Fruit fly (Drosophila melanogaster) whole organism, embryonic: ENCODE measurements around the gene Spt3.
A peak's percentile ranks its signal among the peaks of the same experiment; 100 is the strongest.

Experiments
- Atf6 ChIP-seq: fragments of 200-800 bp; sonication (Bioruptor generic); IDR thresholded peaks from 2 replicates; pipeline ENCODE4 v1.3.6; 2022; ENCODE audit warnings: missing biosample characterization, missing genetic modification characterization
- Awh ChIP-seq: fragments of 200-800 bp; sonication (Bioruptor generic); IDR thresholded peaks from 2 replicates; pipeline ENCODE4, ENCODE4 v1.3.6; 2022; ENCODE audit warnings: missing biosample characterization, missing genetic modification characterization
- Bgb ChIP-seq: fragments of 200-800 bp; sonication (Bioruptor generic); IDR thresholded peaks from 2 replicates; pipeline ENCODE4 v1.3.6; 2022; ENCODE audit warnings: missing biosample characterization, missing genetic modification characterization; ENCODE audit not compliant: partially characterized antibody
- CG11723 ChIP-seq: fragments of 200-800 bp; sonication (Bioruptor generic); optimal IDR thresholded peaks from 2 replicates; lab custom pipeline; 2017; ENCODE audit warnings: missing biosample characterization, mild to moderate bottlenecking, missing genetic modification characterization
- CG1233 ChIP-seq: fragments of 200-800 bp; sonication (Bioruptor generic); optimal IDR thresholded peaks from 4 replicates; lab custom pipeline; 2018; ENCODE audit warnings: missing biosample characterization, mild to moderate bottlenecking, missing genetic modification characterization
- CG14014 ChIP-seq: fragments of 200-800 bp; sonication (Bioruptor generic); IDR thresholded peaks from 2 replicates; pipeline ENCODE4 v1.3.6; 2022; ENCODE audit warnings: missing biosample characterization, missing genetic modification characterization
- CG14050 ChIP-seq: fragments of 200-800 bp; sonication (Bioruptor generic); IDR thresholded peaks from 3 replicates; pipeline ENCODE4 v1.3.6; 2022; ENCODE audit warnings: missing biosample characterization, missing genetic modification characterization
- CG17186 ChIP-seq: fragments of 200-800 bp; sonication (Bioruptor generic); optimal IDR thresholded peaks from 3 replicates; lab custom pipeline; 2017; ENCODE audit warnings: missing biosample characterization, missing genetic modification reagents, missing genetic modification characterization
- CG2120 ChIP-seq: fragments of 200-800 bp; sonication (Bioruptor generic); optimal IDR thresholded peaks from 3 replicates; lab custom pipeline; 2016; ENCODE audit warnings: missing biosample characterization, missing genetic modification characterization
- CG31388 ChIP-seq: fragments of 200-800 bp; sonication (Bioruptor generic); optimal IDR thresholded peaks from 2 replicates; lab custom pipeline; 2016; ENCODE audit warnings: missing biosample characterization, missing genetic modification characterization
- CG32772 ChIP-seq: fragments of 200-800 bp; sonication (Bioruptor generic); IDR thresholded peaks from 2 replicates; pipeline ENCODE4 v1.3.6; 2022; ENCODE audit warnings: missing biosample characterization, missing genetic modification characterization
- CG3281 ChIP-seq: fragments of 200-800 bp; sonication (Bioruptor generic); optimal IDR thresholded peaks from 3 replicates; lab custom pipeline; 2017; ENCODE audit warnings: missing biosample characterization, mild to moderate bottlenecking, missing genetic modification characterization
- CG3847 ChIP-seq: fragments of 200-800 bp; sonication (Bioruptor generic); IDR thresholded peaks from 2 replicates; pipeline ENCODE4 v1.3.6; 2022; ENCODE audit warnings: missing biosample characterization, missing genetic modification characterization
- CG4404 ChIP-seq: fragments of 200-800 bp; sonication (Bioruptor generic); IDR thresholded peaks from 2 replicates; pipeline ENCODE4 v1.3.6; 2022; ENCODE audit warnings: missing biosample characterization, missing genetic modification characterization
- CG6765 ChIP-seq: fragments of 200-800 bp; sonication (Bioruptor generic); optimal IDR thresholded peaks from 3 replicates; lab custom pipeline; 2017; ENCODE audit warnings: missing biosample characterization, mild to moderate bottlenecking, missing genetic modification characterization
- CG7271 ChIP-seq: fragments of 200-800 bp; sonication (Bioruptor generic); optimal IDR thresholded peaks from 2 replicates; lab custom pipeline; 2018; ENCODE audit warnings: missing biosample characterization, mild to moderate bottlenecking, missing genetic modification characterization, moderate library complexity
- CG7745 ChIP-seq: fragments of 200-800 bp; sonication (Bioruptor generic); optimal IDR thresholded peaks from 2 replicates; lab custom pipeline; 2018; ENCODE audit warnings: missing biosample characterization, mild to moderate bottlenecking, missing genetic modification characterization, moderate library complexity
- CG7839 ChIP-seq: fragments of 200-800 bp; sonication (Bioruptor generic); optimal IDR thresholded peaks from 3 replicates; lab custom pipeline; 2018; ENCODE audit warnings: missing biosample characterization, mild to moderate bottlenecking, missing genetic modification characterization, moderate library complexity
- CG8944 ChIP-seq: fragments of 200-800 bp; sonication (Bioruptor generic); optimal IDR thresholded peaks from 3 replicates; lab custom pipeline; 2016; ENCODE audit warnings: missing biosample characterization, missing genetic modification characterization
- CG9437 ChIP-seq: fragments of 200-800 bp; sonication (Bioruptor generic); optimal IDR thresholded peaks from 2 replicates; lab custom pipeline; 2018; ENCODE audit warnings: missing biosample characterization, mild to moderate bottlenecking, missing genetic modification characterization
- CG9817 ChIP-seq: fragments of 200-800 bp; sonication (Bioruptor generic); optimal IDR thresholded peaks from 2 replicates; lab custom pipeline; 2018; ENCODE audit warnings: missing biosample characterization, mild to moderate bottlenecking, missing genetic modification characterization, moderate library complexity
- D19B ChIP-seq: fragments of 200-800 bp; sonication (Bioruptor generic); optimal IDR thresholded peaks from 2 replicates; lab custom pipeline; 2017; ENCODE audit warnings: missing biosample characterization, mild to moderate bottlenecking, missing genetic modification characterization
- Hr51 ChIP-seq, 2 experiments: fragments of 200-800 bp; sonication (Bioruptor generic); optimal IDR thresholded peaks; 2 replicates in 1 of 2; 3 replicates in 1 of 2; lab custom pipeline; 2016 to 2018; ENCODE audit warnings: missing biosample characterization in 2 of 2, missing genetic modification characterization in 2 of 2, mild to moderate bottlenecking in 1 of 2, moderate library complexity in 1 of 2
- Hsf ChIP-seq: fragments of 200-800 bp; sonication (Bioruptor generic); optimal IDR thresholded peaks from 3 replicates; lab custom pipeline; 2016; ENCODE audit warnings: missing biosample characterization, missing genetic modification characterization
- Med ChIP-seq: fragments of 200-800 bp; sonication (Bioruptor generic); peaks from one replicate; lab custom pipeline; 2016; ENCODE audit warnings: missing biosample characterization, missing genetic modification characterization, mild to moderate bottlenecking, inconsistent platforms, moderate library complexity
- NC2α ChIP-seq: fragments of 200-800 bp; sonication (Bioruptor generic); optimal IDR thresholded peaks from 2 replicates; lab custom pipeline; 2016; ENCODE audit warnings: missing biosample characterization, missing genetic modification characterization
- PHDP ChIP-seq: fragments of 200-800 bp; sonication (Bioruptor generic); optimal IDR thresholded peaks from 3 replicates; lab custom pipeline; 2018; ENCODE audit warnings: missing biosample characterization, mild to moderate bottlenecking, missing genetic modification characterization, moderate library complexity
- Sox102F ChIP-seq: fragments of 200-800 bp; sonication (Bioruptor generic); optimal IDR thresholded peaks from 2 replicates; lab custom pipeline; 2018; ENCODE audit warnings: missing biosample characterization, mild to moderate bottlenecking, missing genetic modification characterization, moderate library complexity
- Ssrp ChIP-seq: fragments of 200-800 bp; sonication (Bioruptor generic); optimal IDR thresholded peaks from 2 replicates; lab custom pipeline; 2018; ENCODE audit warnings: missing biosample characterization, mild to moderate bottlenecking, missing genetic modification characterization, moderate library complexity
- ara ChIP-seq: fragments of 200-800 bp; sonication (Bioruptor generic); IDR thresholded peaks from 2 replicates; pipeline ENCODE4 v1.3.6; 2022; ENCODE audit warnings: missing biosample characterization, missing genetic modification characterization
- eyg ChIP-seq: fragments of 200-800 bp; sonication (Bioruptor generic); optimal IDR thresholded peaks from 3 replicates; lab custom pipeline; 2016; ENCODE audit warnings: missing biosample characterization, missing genetic modification characterization
- gcm ChIP-seq: fragments of 200-800 bp; sonication (Bioruptor generic); optimal IDR thresholded peaks from 2 replicates; lab custom pipeline; 2019; ENCODE audit warnings: missing biosample characterization, mild to moderate bottlenecking, missing genetic modification characterization, moderate library complexity
- grau ChIP-seq: fragments of 200-800 bp; optimal IDR thresholded peaks from 3 replicates; lab custom pipeline; 2019; ENCODE audit warnings: missing biosample characterization, mild to moderate bottlenecking, missing genetic modification characterization, moderate library complexity
- lilli ChIP-seq: fragments of 200-800 bp; sonication (Bioruptor generic); optimal IDR thresholded peaks from 3 replicates; lab custom pipeline; 2016; ENCODE audit warnings: missing biosample characterization, missing genetic modification characterization
- lmd ChIP-seq: fragments of 200-800 bp; sonication (Bioruptor generic); IDR thresholded peaks from 2 replicates; pipeline ENCODE4 v1.3.6; 2022; ENCODE audit warnings: missing biosample characterization, missing genetic modification characterization
- nmo ChIP-seq: fragments of 200-800 bp; sonication (Bioruptor generic); optimal IDR thresholded peaks from 2 replicates; lab custom pipeline; 2018; ENCODE audit warnings: missing biosample characterization, mild to moderate bottlenecking, missing genetic modification characterization, moderate library complexity
- pnt ChIP-seq: fragments of 200-800 bp; sonication (Bioruptor generic); optimal IDR thresholded peaks from 3 replicates; lab custom pipeline; 2016; ENCODE audit warnings: missing biosample characterization, missing genetic modification characterization
- repo ChIP-seq: fragments of 200-800 bp; sonication (Bioruptor generic); optimal IDR thresholded peaks from 2 replicates; lab custom pipeline; 2016; ENCODE audit warnings: missing biosample characterization, missing genetic modification characterization
- tio ChIP-seq: fragments of 200-800 bp; sonication (Bioruptor generic); optimal IDR thresholded peaks from 2 replicates; lab custom pipeline; 2017; ENCODE audit warnings: missing biosample characterization, missing genetic modification characterization, inconsistent platforms

Gene Spt3

dm6 chr3R:11969217-11969616 lies 47.7 kb upstream of the Spt3 start (continued):
- no peak for TF ChIP-seq CG9437 (GFP tag; lab: Kevin White, UChicago)
- TF ChIP-seq D19B (GFP tag; lab: Kevin White, UChicago) = no peak
- peak; percentile 16 for TF ChIP-seq Sox102F (GFP tag; lab: Kevin White, UChicago)
- TF ChIP-seq PHDP = peak; percentile 19
- no peak for TF ChIP-seq Ssrp
- no peak for TF ChIP-seq ara (GFP tag; lab: Robert Waterston, UW)
- no peak for TF ChIP-seq Hsf (GFP tag; lab: Kevin White, UChicago)
- TF ChIP-seq CG6765 (GFP tag; lab: Kevin White, UChicago) = no peak
- TF ChIP-seq CG8944 (GFP tag; lab: Kevin White, UChicago) = no peak
- TF ChIP-seq eyg (GFP tag; lab: Kevin White, UChicago) = no peak
- no peak for TF ChIP-seq CG31388 (GFP tag; lab: Kevin White, UChicago)
- peak; percentile 49 for TF ChIP-seq CG2120
- peak; percentile 24 for TF ChIP-seq CG9817 (tag; lab: Kevin White, UChicago)
- TF ChIP-seq CG7745 = no peak
- TF ChIP-seq CG17186 (GFP tag; lab: Kevin White, UChicago) = no peak
- peak; percentile 8 for TF ChIP-seq CG3281
- peak; percentile 20 for TF ChIP-seq nmo (GFP tag; lab: Kevin White, UChicago)
- TF ChIP-seq CG14050 (GFP tag; lab: Robert Waterston, UW) = peak; percentile 8; the same call in 1 of the 3 replicates
- TF ChIP-seq Hr51 (GFP tag; optimal IDR thresholded peaks at IDR 0.05; lab: Kevin White, UChicago) = peak in 1 of 2 experiments; percentile 18
- TF ChIP-seq grau (tag; lab: Kevin White, UChicago) = peak; percentile 79
- TF ChIP-seq lmd (GFP tag; lab: Robert Waterston, UW) = no peak
- peak; percentile 23 for TF ChIP-seq lilli
- TF ChIP-seq CG7271 (tag; lab: Kevin White, UChicago) = no peak
- TF ChIP-seq Atf6 = peak; percentile 59; the same call in 1 of the 2 replicates
- TF ChIP-seq CG1233 (GFP tag; lab: Kevin White, UChicago) = no peak
- TF ChIP-seq pnt (GFP tag; lab: Kevin White, UChicago) = no peak
- TF ChIP-seq repo (GFP tag; lab: Kevin White, UChicago) = no peak
- 0 out of 2 replicates have a peak, but pooled peaks have one; percentile 18 for TF ChIP-seq CG14014 (GFP tag; lab: Robert Waterston, UW)
- TF ChIP-seq CG32772 = no peak
- no peak for TF ChIP-seq CG11723 (GFP tag; lab: Kevin White, UChicago)
- peak; percentile 16 for TF ChIP-seq tio
- peak; percentile 32 for TF ChIP-seq CG7839 (tag; lab: Kevin White, UChicago)
- 0 out of 2 replicates have a peak, but pooled peaks have one; percentile 5 for TF ChIP-seq CG3847 (GFP tag; lab: Robert Waterston, UW)
- TF ChIP-seq, all 482 proteins: peak for 28

- TF ChIP-seq NC2α (GFP tag; lab: Kevin White, UChicago) (no peak), CG4404 (GFP tag; lab: Robert Waterston, UW) (no peak), gcm (GFP tag; lab: Kevin White, UChicago) (no peak)
- TF ChIP-seq, all 482 proteins: peak for 0
Measured at dm6 chr3R:11971394-11971793, 45.6 kb upstream of the Spt3 start, which contains the start of gene GC2. Gene GC2, plus strand, starts transcription at chr3R:11971694.

- TF ChIP-seq Awh (GFP tag; lab: Robert Waterston, UW) = no peak
- peak; percentile 35 for TF ChIP-seq Med (GFP tag; lab: Kevin White, UChicago)
- 0 out of 2 replicates have a peak, but pooled peaks have one; percentile 10 for TF ChIP-seq Bgb (GFP tag; lab: Robert Waterston, UW)
Measured at dm6 chr3R:11973826-11974225, 43.1 kb upstream of the Spt3 start.
